Worm (Caenorhabditis elegans): Measurements from ENCODE around the gene neg-1.
A peak's percentile ranks its signal among the peaks of the same experiment; 100 is the strongest.

Gene neg-1

ce11 chrV:4360018-4360417, 14.7 kb downstream of the neg-1 start:
- no peak for TF ChIP-seq Y56A3A.18 (GFP tag; IDR thresholded peaks at IDR 0.05)
- TF ChIP-seq somi-1 (GFP tag; optimal IDR thresholded peaks at IDR 0.05) = no peak
- peak in 1 of 2 experiments; percentile 62 for TF ChIP-seq let-607 (tag; optimal IDR thresholded peaks at IDR 0.05)
- peak; percentile 24 for TF ChIP-seq nhr-80 (tag; optimal IDR thresholded peaks at IDR 0.05)
- no peak for TF ChIP-seq cebp-2 (GFP tag; IDR thresholded peaks at IDR 0.05)

ce11 chrV:4359127-4359526, 15.5 kb downstream of the neg-1 start:
- TF ChIP-seq dpff-1 (tag; optimal IDR thresholded peaks at IDR 0.05) = no peak
- no peak for TF ChIP-seq F52B5.7 (tag; optimal IDR thresholded peaks at IDR 0.05)
- no peak for TF ChIP-seq snpc-4 (GFP tag; optimal IDR thresholded peaks at IDR 0.05)
- no peak for TF ChIP-seq snpc-4 (tag; optimal IDR thresholded peaks at IDR 0.05)
- no peak for TF ChIP-seq ceh-58 (GFP tag; IDR thresholded peaks at IDR 0.05)
- no peak for TF ChIP-seq lin-35 (GFP tag; optimal IDR thresholded peaks at IDR 0.05)
- no peak for TF ChIP-seq nhr-80 (tag; optimal IDR thresholded peaks at IDR 0.05)
- TF ChIP-seq sdz-38 (tag; optimal IDR thresholded peaks at IDR 0.05) = no peak
- no peak for TF ChIP-seq ztf-22 (GFP tag; optimal IDR thresholded peaks at IDR 0.05)
- no peak for TF ChIP-seq rec-8 (tag; optimal IDR thresholded peaks at IDR 0.05)
- TF ChIP-seq let-526 (GFP tag; IDR thresholded peaks at IDR 0.05) = no peak
- no peak for TF ChIP-seq K11D2.4 (GFP tag; IDR thresholded peaks at IDR 0.05)
- no peak for TF ChIP-seq hrde-1 (tag; optimal IDR thresholded peaks at IDR 0.05; ENCODE audit: borderline replicate concordance)
- TF ChIP-seq F23B12.7 (tag; optimal IDR thresholded peaks at IDR 0.05; ENCODE audit: insufficient read depth) = no peak
- TF ChIP-seq madf-8 (GFP tag; conservative IDR thresholded peaks at IDR 0.05) = no peak
- TF ChIP-seq pbrm-1 (GFP tag; IDR thresholded peaks at IDR 0.05) = no peak
- no peak for TF ChIP-seq ceh-27 (GFP tag; optimal IDR thresholded peaks at IDR 0.05)
- TF ChIP-seq madf-3 (GFP tag; IDR thresholded peaks at IDR 0.05) = no peak
- TF ChIP-seq ama-1 (optimal IDR thresholded peaks at IDR 0.05) = no peak
- TF ChIP-seq ama-1 (GFP tag; optimal IDR thresholded peaks at IDR 0.05) = no peak
- no peak for TF ChIP-seq nfya-1 (tag; optimal IDR thresholded peaks at IDR 0.05; ENCODE audit: borderline replicate concordance, insufficient read depth)

ce11 chrV:4357369-4357768, 17.3 kb downstream of the neg-1 start:
- TF ChIP-seq F37B4.10 (GFP tag; IDR thresholded peaks at IDR 0.05) (no peak), ceh-100 (GFP tag; IDR thresholded peaks at IDR 0.05) (no peak), ztf-22 (GFP tag; optimal IDR thresholded peaks at IDR 0.05) (no peak), nhr-120 (GFP tag; IDR thresholded peaks at IDR 0.05) (no peak), ztf-25 (GFP tag; IDR thresholded peaks at IDR 0.05) (no peak), ceh-27 (GFP tag; optimal IDR thresholded peaks at IDR 0.05) (no peak), Y56A3A.18 (GFP tag; IDR thresholded peaks at IDR 0.05) (no peak), cebp-1 (GFP tag; IDR thresholded peaks at IDR 0.05) (peak; percentile 65; the same call in 1 of the 2 replicates), cebp-1 (tag; optimal IDR thresholded peaks at IDR 0.05) (peak; percentile 94)

ce11 chrV:4356047-4356612, 18.5 kb downstream of the neg-1 start:
- TF ChIP-seq F23B12.7 (tag; optimal IDR thresholded peaks at IDR 0.05; ENCODE audit: insufficient read depth) (no peak), F22D6.2 (tag; optimal IDR thresholded peaks at IDR 0.05) (no peak)

ce11 chrV:4346799-4347198, 27.9 kb downstream of the neg-1 start, which contains the start of gene mcm-7:
Gene mcm-7 (plus strand): TSS chrV:4347166.
- TF ChIP-seq mes-4 (tag; optimal IDR thresholded peaks at IDR 0.05) (no peak), T26A5.8 (tag; optimal IDR thresholded peaks at IDR 0.05) (no peak), ceh-27 (GFP tag; optimal IDR thresholded peaks at IDR 0.05) (no peak), ztf-18 (tag; optimal IDR thresholded peaks at IDR 0.05) (no peak), ceh-79 (tag; optimal IDR thresholded peaks at IDR 0.05) (no peak), cebp-1 (GFP tag; IDR thresholded peaks at IDR 0.05) (no peak), cebp-1 (tag; optimal IDR thresholded peaks at IDR 0.05) (peak; percentile 41), madf-3 (GFP tag; IDR thresholded peaks at IDR 0.05) (no peak), B0261.1 (tag; optimal IDR thresholded peaks at IDR 0.05) (no peak), egl-44 (GFP tag; IDR thresholded peaks at IDR 0.05) (no peak), tlf-1 (GFP tag; optimal IDR thresholded peaks at IDR 0.05) (no peak), ceh-58 (GFP tag; IDR thresholded peaks at IDR 0.05) (no peak), ztf-28 (GFP tag; IDR thresholded peaks at IDR 0.05) (no peak), hsf-1 (GFP tag; IDR thresholded peaks at IDR 0.05) (no peak), xnd-1 (tag; optimal IDR thresholded peaks at IDR 0.05) (peak; percentile 62), Y56A3A.18 (GFP tag; IDR thresholded peaks at IDR 0.05) (no peak), C17E4.6 (GFP tag; IDR thresholded peaks at IDR 0.05) (no peak)

All from whole organism, young adult.